Fruit fly (Drosophila melanogaster) whole organism, prepupa: ENCODE measurements around the gene CG33664.
A peak's percentile ranks its signal among the peaks of the same experiment; 100 is the strongest.

Source experiments
- CG10669 ChIP-seq: fragments of 200-800 bp; sonication (Bioruptor generic); optimal IDR thresholded peaks from 3 replicates; lab custom pipeline; 2018; ENCODE audit warnings: missing biosample characterization, mild to moderate bottlenecking, missing genetic modification characterization, moderate library complexity
- CG11294 ChIP-seq: fragments of 200-800 bp; sonication (Bioruptor generic); IDR thresholded peaks from 2 replicates; pipeline ENCODE4 v1.3.6; 2022; ENCODE audit warnings: missing biosample characterization, missing genetic modification characterization
- CG11762 ChIP-seq: fragments of 200-800 bp; sonication (Bioruptor generic); optimal IDR thresholded peaks from 3 replicates; lab custom pipeline; 2016; ENCODE audit warnings: missing biosample characterization, missing genetic modification characterization; ENCODE audit not compliant: insufficient read depth
- CG11902 ChIP-seq: fragments of 200-800 bp; sonication (Bioruptor generic); optimal IDR thresholded peaks from 3 replicates; lab custom pipeline; 2016; ENCODE audit warnings: missing biosample characterization, missing genetic modification characterization
- CG15336 ChIP-seq: fragments of 200-800 bp; sonication (Bioruptor generic); IDR thresholded peaks from 2 replicates; pipeline ENCODE4 v1.3.6; 2022; ENCODE audit warnings: missing biosample characterization, missing genetic modification characterization
- CG16779 ChIP-seq: fragments of 200-800 bp; sonication (Bioruptor generic); optimal IDR thresholded peaks from 3 replicates; lab custom pipeline; 2017; ENCODE audit warnings: missing biosample characterization, mild to moderate bottlenecking, missing genetic modification characterization
- CG3032 ChIP-seq: fragments of 200-800 bp; optimal IDR thresholded peaks from 2 replicates; lab custom pipeline; 2019; ENCODE audit warnings: missing biosample characterization, mild to moderate bottlenecking, missing genetic modification characterization, moderate library complexity
- CG31627 ChIP-seq: fragments of 200-800 bp; sonication (Bioruptor generic); optimal IDR thresholded peaks from 3 replicates; lab custom pipeline; 2016; ENCODE audit warnings: missing biosample characterization, missing genetic modification characterization
- CG32006 ChIP-seq: fragments of 200-800 bp; sonication (Bioruptor generic); optimal IDR thresholded peaks from 3 replicates; lab custom pipeline; 2017; ENCODE audit warnings: missing biosample characterization, mild to moderate bottlenecking, missing genetic modification characterization
- CG34406 ChIP-seq: fragments of 200-800 bp; sonication (Bioruptor generic); optimal IDR thresholded peaks from 3 replicates; lab custom pipeline; 2016; ENCODE audit warnings: missing biosample characterization, missing genetic modification characterization
- CG3919 ChIP-seq: fragments of 200-800 bp; sonication (Bioruptor generic); optimal IDR thresholded peaks from 3 replicates; lab custom pipeline; 2016; ENCODE audit warnings: missing biosample characterization, missing genetic modification characterization
- CG4318 ChIP-seq: fragments of 200-800 bp; sonication (Bioruptor generic); optimal IDR thresholded peaks from 3 replicates; lab custom pipeline; 2017; ENCODE audit warnings: missing biosample characterization, mild to moderate bottlenecking, missing genetic modification characterization
- CG6163 ChIP-seq: fragments of 200-800 bp; sonication (Bioruptor generic); IDR thresholded peaks from 3 replicates; pipeline ENCODE4 v1.3.6; 2022; ENCODE audit warnings: missing biosample characterization, missing genetic modification characterization
- CG6276 ChIP-seq: fragments of 200-800 bp; sonication (Bioruptor generic); optimal IDR thresholded peaks from 2 replicates; lab custom pipeline; 2017; ENCODE audit warnings: missing biosample characterization, mild to moderate bottlenecking, missing genetic modification characterization
- CG6792 ChIP-seq: fragments of 200-800 bp; sonication (Bioruptor generic); optimal IDR thresholded peaks from 3 replicates; lab custom pipeline; 2016; ENCODE audit warnings: missing biosample characterization, missing genetic modification characterization
- CG6808 ChIP-seq: fragments of 200-800 bp; sonication (Bioruptor generic); optimal IDR thresholded peaks from 3 replicates; lab custom pipeline; 2017; ENCODE audit warnings: missing biosample characterization, missing genetic modification characterization, mild to moderate bottlenecking, moderate library complexity, missing genetic modification reagents
- CG6854 ChIP-seq: fragments of 200-800 bp; sonication (Bioruptor generic); optimal IDR thresholded peaks from 2 replicates; lab custom pipeline; 2017; ENCODE audit warnings: missing biosample characterization, mild to moderate bottlenecking, missing genetic modification characterization
- CG7368 ChIP-seq: fragments of 200-800 bp; sonication (Bioruptor generic); optimal IDR thresholded peaks from 3 replicates; lab custom pipeline; 2016; ENCODE audit warnings: missing biosample characterization, missing genetic modification characterization
- CG8119 ChIP-seq: fragments of 200-800 bp; sonication (Bioruptor generic); IDR thresholded peaks from 3 replicates; pipeline ENCODE4 v1.3.6; 2022; ENCODE audit warnings: missing biosample characterization, missing genetic modification characterization
- CG8319 ChIP-seq: fragments of 200-800 bp; sonication (Bioruptor generic); optimal IDR thresholded peaks from 3 replicates; lab custom pipeline; 2016; ENCODE audit warnings: missing biosample characterization, missing genetic modification characterization
- CG8632 ChIP-seq: fragments of 200-800 bp; sonication (Bioruptor generic); optimal IDR thresholded peaks from 3 replicates; lab custom pipeline; 2016; ENCODE audit warnings: missing biosample characterization, missing genetic modification characterization
- CG9139 ChIP-seq: fragments of 200-800 bp; sonication (Bioruptor generic); optimal IDR thresholded peaks from 3 replicates; lab custom pipeline; 2017; ENCODE audit warnings: missing biosample characterization, mild to moderate bottlenecking, missing genetic modification characterization
- Eip75B ChIP-seq: fragments of 200-800 bp; sonication (Bioruptor generic); optimal IDR thresholded peaks from 3 replicates; lab custom pipeline; 2016; ENCODE audit warnings: missing biosample characterization, missing genetic modification characterization
- Eip78C ChIP-seq: fragments of 200-800 bp; sonication (Bioruptor generic); peaks from one replicate; lab custom pipeline; 2016; ENCODE audit warnings: missing biosample characterization, missing genetic modification characterization
- Ets96B ChIP-seq: fragments of 200-800 bp; optimal IDR thresholded peaks from 2 replicates; lab custom pipeline; 2019; ENCODE audit warnings: missing biosample characterization, mild to moderate bottlenecking, missing genetic modification characterization, moderate library complexity
- Gug ChIP-seq: fragments of 200-800 bp; sonication (Bioruptor generic); IDR thresholded peaks from 2 replicates; pipeline ENCODE4 v1.3.6; 2022; ENCODE audit warnings: missing biosample characterization, missing genetic modification characterization
- Hr39 ChIP-seq: fragments of 200-800 bp; sonication (Bioruptor generic); optimal IDR thresholded peaks from 2 replicates; lab custom pipeline; 2016; ENCODE audit warnings: missing biosample characterization, missing genetic modification characterization
- Hr4 ChIP-seq: fragments of 200-800 bp; sonication (Bioruptor generic); optimal IDR thresholded peaks from 3 replicates; lab custom pipeline; 2016; ENCODE audit warnings: missing biosample characterization, missing genetic modification characterization
- Lpt ChIP-seq: fragments of 200-800 bp; sonication (Bioruptor generic); optimal IDR thresholded peaks from 3 replicates; lab custom pipeline; 2016; ENCODE audit warnings: missing biosample characterization, missing genetic modification characterization
- OdsH ChIP-seq: fragments of 200-800 bp; sonication (Bioruptor generic); optimal IDR thresholded peaks from 3 replicates; lab custom pipeline; 2016; ENCODE audit warnings: missing biosample characterization, missing genetic modification characterization
- Smox ChIP-seq: fragments of 200-800 bp; sonication (Bioruptor generic); optimal IDR thresholded peaks from 3 replicates; lab custom pipeline; 2016; ENCODE audit warnings: missing biosample characterization, missing genetic modification characterization
- Sox102F ChIP-seq: fragments of 200-800 bp; sonication (Bioruptor generic); optimal IDR thresholded peaks from 2 replicates; lab custom pipeline; 2016; ENCODE audit warnings: missing biosample characterization, mild to moderate bottlenecking, missing genetic modification characterization
- Sox15 ChIP-seq: fragments of 200-800 bp; sonication (Bioruptor generic); optimal IDR thresholded peaks from 3 replicates; lab custom pipeline; 2016; ENCODE audit warnings: missing biosample characterization, missing genetic modification characterization
- achi ChIP-seq: fragments of 200-800 bp; sonication (Bioruptor generic); optimal IDR thresholded peaks from 3 replicates; lab custom pipeline; 2016; ENCODE audit warnings: missing biosample characterization, missing genetic modification characterization
- acj6 ChIP-seq: fragments of 200-800 bp; sonication (Bioruptor generic); optimal IDR thresholded peaks from 3 replicates; lab custom pipeline; 2016; ENCODE audit warnings: missing biosample characterization, missing genetic modification characterization
- dac ChIP-seq: fragments of 200-800 bp; sonication (Bioruptor generic); optimal IDR thresholded peaks from 2 replicates; lab custom pipeline; 2017; ENCODE audit warnings: missing biosample characterization, mild to moderate bottlenecking, missing genetic modification characterization
- dsx ChIP-seq: fragments of 200-800 bp; optimal IDR thresholded peaks from 3 replicates; lab custom pipeline; 2019; ENCODE audit warnings: missing biosample characterization, mild to moderate bottlenecking, missing genetic modification characterization, moderate library complexity; ENCODE audit not compliant: poor library complexity, severe bottlenecking
- eg ChIP-seq: fragments of 200-800 bp; sonication (Bioruptor generic); IDR thresholded peaks from 3 replicates; pipeline ENCODE4 v1.3.6; 2022; ENCODE audit warnings: missing biosample characterization, missing genetic modification characterization
- esn ChIP-seq: fragments of 200-800 bp; sonication (Bioruptor generic); optimal IDR thresholded peaks from 2 replicates; lab custom pipeline; 2016; ENCODE audit warnings: missing biosample characterization, mild to moderate bottlenecking, missing genetic modification characterization, moderate library complexity
- fd59A ChIP-seq: fragments of 200-800 bp; sonication (Bioruptor generic); optimal IDR thresholded peaks from 2 replicates; lab custom pipeline; 2017; ENCODE audit warnings: missing biosample characterization, mild to moderate bottlenecking, missing genetic modification characterization, missing genetic modification reagents
- fkh ChIP-seq: fragments of 200-800 bp; sonication (Bioruptor generic); optimal IDR thresholded peaks from 3 replicates; lab custom pipeline; 2017; ENCODE audit warnings: missing biosample characterization, mild to moderate bottlenecking, missing genetic modification characterization, moderate library complexity
- lz ChIP-seq: fragments of 200-800 bp; sonication (Bioruptor generic); optimal IDR thresholded peaks from 3 replicates; lab custom pipeline; 2016; ENCODE audit warnings: missing biosample characterization, missing genetic modification characterization
- pdm3 ChIP-seq: fragments of 200-800 bp; sonication (Bioruptor generic); optimal IDR thresholded peaks from 3 replicates; lab custom pipeline; 2016; ENCODE audit warnings: missing biosample characterization, missing genetic modification characterization
- spab ChIP-seq: fragments of 200-800 bp; sonication (Bioruptor generic); optimal IDR thresholded peaks from 2 replicates; lab custom pipeline; 2017; ENCODE audit warnings: missing biosample characterization, mild to moderate bottlenecking, missing genetic modification characterization, missing genetic modification reagents
- ss ChIP-seq, 2 experiments: fragments of 200-800 bp; sonication (Bioruptor generic); optimal IDR thresholded peaks; 2 replicates in 1 of 2; 3 replicates in 1 of 2; lab custom pipeline; 2017 to 2018; ENCODE audit warnings: mild to moderate bottlenecking in 2 of 2, missing biosample characterization in 2 of 2, missing genetic modification characterization in 2 of 2, moderate library complexity in 1 of 2
- svp ChIP-seq: fragments of 200-800 bp; sonication (Bioruptor generic); peaks from one replicate; lab custom pipeline; 2016; ENCODE audit warnings: missing biosample characterization, missing genetic modification characterization
- vri ChIP-seq: fragments of 200-800 bp; sonication (Bioruptor generic); optimal IDR thresholded peaks from 3 replicates; lab custom pipeline; 2016; ENCODE audit warnings: missing biosample characterization, mild to moderate bottlenecking, missing genetic modification characterization

The CG33664 gene

DNA sequence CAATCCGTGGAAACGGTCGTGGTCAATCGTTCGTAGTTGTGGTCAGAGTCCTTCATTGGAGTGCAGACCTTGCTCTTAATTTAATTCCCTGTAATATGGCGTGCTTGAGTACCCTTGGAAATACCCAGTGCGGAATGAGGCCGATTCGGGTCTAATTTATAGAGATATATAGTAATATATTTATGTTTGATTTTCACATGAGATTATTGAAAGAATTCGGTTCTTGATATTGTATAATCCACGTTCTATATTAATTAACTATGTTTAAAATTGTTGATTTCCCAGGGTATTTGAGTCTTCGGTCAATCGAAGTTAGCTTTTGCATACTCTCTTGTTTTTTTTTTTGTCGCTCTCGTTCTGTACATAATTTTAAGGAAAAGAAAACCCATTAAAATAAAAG, 40.7 kb upstream of the CG33664 start (continued):
- TF ChIP-seq CG6808 (GFP tag; lab: Kevin White, UChicago) (no peak), dac (GFP tag; lab: Kevin White, UChicago) (no peak), CG11902 (GFP tag; lab: Kevin White, UChicago) (no peak), pdm3 (GFP tag; lab: Kevin White, UChicago) (peak; percentile 33)

DNA sequence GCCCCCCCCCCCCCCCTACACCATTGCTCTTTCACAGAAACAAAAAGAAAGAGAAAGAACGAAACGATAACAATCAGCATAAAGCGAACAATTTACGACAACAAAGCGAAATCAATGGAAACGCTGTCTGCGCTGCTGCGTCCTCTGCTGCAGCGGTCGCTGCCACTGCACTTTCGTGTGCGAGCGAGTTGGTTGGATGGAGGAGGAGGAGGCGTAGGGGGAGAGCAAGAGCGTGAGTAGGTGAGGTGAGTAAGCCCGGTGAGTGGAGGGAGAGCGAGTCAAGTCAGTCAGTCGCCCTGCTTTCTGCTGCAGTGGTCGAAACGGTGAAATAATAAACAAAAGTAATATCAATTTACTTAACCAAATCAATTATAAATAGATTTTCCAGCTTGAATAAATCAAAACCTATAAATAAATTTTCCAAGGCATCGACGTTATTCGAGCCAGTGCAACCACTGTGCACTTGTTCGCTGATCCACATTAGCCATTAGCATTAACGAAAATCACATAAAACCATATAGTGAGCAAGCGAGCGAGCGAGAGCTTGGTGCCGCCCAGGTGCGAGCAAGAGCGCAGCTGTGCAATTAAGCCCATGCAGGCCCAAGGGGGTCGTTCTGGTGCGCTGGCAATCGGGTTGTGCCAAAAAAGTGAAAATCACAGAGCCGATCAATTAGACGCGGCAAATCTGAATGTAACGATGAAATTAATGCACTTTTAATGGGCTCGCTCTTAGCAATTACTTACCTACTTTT, 40.1 kb upstream of the CG33664 start:
- TF ChIP-seq CG9139 (GFP tag; lab: Kevin White, UChicago), result peak; percentile 26
- peak; percentile 84 for TF ChIP-seq Hr4
- peak; percentile 62 for TF ChIP-seq CG6854 (GFP tag; lab: Kevin White, UChicago)
- TF ChIP-seq Smox (GFP tag; lab: Kevin White, UChicago), result peak; percentile 94
- TF ChIP-seq dac (GFP tag; lab: Kevin White, UChicago), result peak; percentile 76
- peak; percentile 97 for TF ChIP-seq eg
- TF ChIP-seq lz, result peak; percentile 89
- peak; percentile 33 for TF ChIP-seq CG6808 (GFP tag; lab: Kevin White, UChicago)
- TF ChIP-seq Sox15 (GFP tag; lab: Kevin White, UChicago), result peak; percentile 69
- TF ChIP-seq CG15336 (GFP tag; lab: Robert Waterston, UW), result peak; percentile 97
- TF ChIP-seq dsx, result peak; percentile 36
- peak; percentile 99 for TF ChIP-seq svp
- peak; percentile 90 for TF ChIP-seq CG31627 (GFP tag; lab: Kevin White, UChicago)
- TF ChIP-seq fkh, result peak; percentile 33
- peak; percentile 88 for TF ChIP-seq CG6792 (GFP tag; lab: Kevin White, UChicago)
- peak; percentile 92 for TF ChIP-seq Hr39 (GFP tag; lab: Kevin White, UChicago)
- TF ChIP-seq CG6163 (GFP tag; lab: Robert Waterston, UW), result peak; percentile 95
- TF ChIP-seq Ets96B (tag; lab: Kevin White, UChicago), result peak; percentile 56
- TF ChIP-seq Lpt (GFP tag; lab: Kevin White, UChicago), result peak; percentile 85
- TF ChIP-seq Eip75B (GFP tag; lab: Kevin White, UChicago), result peak; percentile 84
- peak; percentile 51 for TF ChIP-seq spab (GFP tag; lab: Kevin White, UChicago)
- TF ChIP-seq acj6 (GFP tag; lab: Kevin White, UChicago), result peak; percentile 81
- peak; percentile 34 for TF ChIP-seq fd59A
- TF ChIP-seq CG16779 (tag; lab: Kevin White, UChicago), result peak; percentile 23
- peak; percentile 66 for TF ChIP-seq CG4318
- peak; percentile 73 for TF ChIP-seq CG11902 (GFP tag; lab: Kevin White, UChicago)
- peak; percentile 87 for TF ChIP-seq CG3919
- TF ChIP-seq CG6276 (GFP tag; lab: Kevin White, UChicago), result peak; percentile 85
- peak; percentile 86 for TF ChIP-seq achi
- peak; percentile 92 for TF ChIP-seq Gug
- peak; percentile 74 for TF ChIP-seq CG34406
- TF ChIP-seq OdsH, result peak; percentile 86
- TF ChIP-seq Sox102F (GFP tag; lab: Kevin White, UChicago), result peak; percentile 93
- peak; percentile 93 for TF ChIP-seq esn (GFP tag; lab: Kevin White, UChicago)
- peak; percentile 78 for TF ChIP-seq CG8632
- TF ChIP-seq CG3032 (tag; lab: Kevin White, UChicago), result peak; percentile 29
- peak; percentile 91 for TF ChIP-seq CG11294 (GFP tag; lab: Robert Waterston, UW)
- peak; percentile 91 for TF ChIP-seq pdm3 (GFP tag; lab: Kevin White, UChicago)
- TF ChIP-seq CG8319 (GFP tag; lab: Kevin White, UChicago), result peak; percentile 64
- peak; percentile 91 for TF ChIP-seq vri (GFP tag; lab: Kevin White, UChicago)
- TF ChIP-seq CG8119 (GFP tag; lab: Robert Waterston, UW), result peak; percentile 94
- peak; percentile 66 for TF ChIP-seq CG10669
- TF ChIP-seq ss (GFP tag; optimal IDR thresholded peaks at IDR 0.05; lab: Kevin White, UChicago), result peak; percentile 65 to 73
- peak; percentile 75 for TF ChIP-seq CG11762
- TF ChIP-seq CG7368 (GFP tag; lab: Kevin White, UChicago), result peak; percentile 63
- peak; percentile 97 for TF ChIP-seq Eip78C (GFP tag; lab: Kevin White, UChicago)
- peak; percentile 77 for TF ChIP-seq CG32006 (GFP tag; lab: Kevin White, UChicago)
